Fruit fly (Drosophila melanogaster) whole organism: ENCODE data around the gene CkIIalpha-i3.

ENCODE experiments used
- CG8478 ChIP-seq: fragments of >200 bp; optimal IDR thresholded peaks from 2 replicates; lab custom pipeline; 2018; ENCODE audit warnings: inconsistent platforms
- Dll ChIP-seq: fragments of >200 bp; optimal IDR thresholded peaks from 2 replicates; lab custom pipeline; 2017
- EcR ChIP-seq, 2 experiments: fragments of >200 bp; optimal IDR thresholded peaks; 2 replicates each; lab custom pipeline; 2017; ENCODE audit warnings: missing biosample characterization in 2 of 2, missing genetic modification characterization in 2 of 2, missing genetic modification reagents in 2 of 2
- pan ChIP-seq: fragments of >200 bp; optimal IDR thresholded peaks from 2 replicates; lab custom pipeline; 2017
- psq ChIP-seq: fragments of >200 bp; optimal IDR thresholded peaks from 2 replicates; lab custom pipeline; 2017

DNA sequence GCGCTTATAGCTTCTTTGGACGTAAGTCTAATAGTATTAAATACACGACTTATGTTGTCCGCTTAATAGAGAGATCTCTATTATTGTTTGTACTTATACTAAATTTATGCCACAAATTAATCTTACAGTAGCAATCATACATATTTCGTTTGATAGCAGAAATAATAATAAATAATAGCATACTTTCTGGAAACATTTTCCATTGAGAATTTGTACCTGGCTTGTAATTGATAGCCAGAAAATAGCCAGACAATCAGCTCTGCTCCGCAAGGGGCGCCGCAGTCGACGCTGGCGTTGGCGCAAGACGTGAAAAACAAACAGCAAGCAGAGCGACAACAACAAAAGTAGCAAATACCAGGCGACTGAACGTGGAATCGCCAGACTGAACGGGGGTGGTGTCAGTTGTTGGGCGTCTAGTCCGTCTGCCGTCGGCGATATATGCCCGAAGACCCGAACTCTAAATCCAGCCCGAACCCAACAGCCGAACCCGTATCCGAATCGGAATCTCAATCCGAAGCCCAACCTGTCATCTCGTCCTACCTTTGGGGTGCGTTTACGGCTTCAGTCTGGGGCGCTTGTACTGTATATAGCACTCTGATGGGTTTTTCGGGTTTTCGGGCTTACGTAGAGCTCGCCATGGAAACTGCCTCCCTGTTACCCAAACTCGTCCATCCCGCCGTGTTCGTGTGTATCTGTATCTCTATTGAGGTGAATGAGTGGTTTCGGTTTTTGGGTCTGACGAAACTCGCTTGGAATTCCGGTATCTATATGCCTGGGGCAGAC lies 10.8 kb downstream of the CkIIalpha-i3 start:
- TF ChIP-seq CG8478 (lab: Kevin White, UChicago) = no peak
- TF ChIP-seq pan (lab: Kevin White, UChicago) = no peak
- no peak for TF ChIP-seq Dll (lab: Kevin White, UChicago)
- TF ChIP-seq psq (lab: Kevin White, UChicago) = no peak
- TF ChIP-seq EcR (GFP tag; optimal IDR thresholded peaks at IDR 0.05; lab: Kevin White, UChicago) = no peak
